Fruit fly (Drosophila melanogaster) whole organism, larva: ENCODE data around the gene Dok.

Experiments
- noc ChIP-seq: fragments of 200-800 bp; sonication (Bioruptor generic); optimal IDR thresholded peaks from 3 replicates; lab custom pipeline; 2019; ENCODE audit warnings: missing biosample characterization, mild to moderate bottlenecking, missing genetic modification characterization, moderate library complexity

The Dok gene

DNA sequence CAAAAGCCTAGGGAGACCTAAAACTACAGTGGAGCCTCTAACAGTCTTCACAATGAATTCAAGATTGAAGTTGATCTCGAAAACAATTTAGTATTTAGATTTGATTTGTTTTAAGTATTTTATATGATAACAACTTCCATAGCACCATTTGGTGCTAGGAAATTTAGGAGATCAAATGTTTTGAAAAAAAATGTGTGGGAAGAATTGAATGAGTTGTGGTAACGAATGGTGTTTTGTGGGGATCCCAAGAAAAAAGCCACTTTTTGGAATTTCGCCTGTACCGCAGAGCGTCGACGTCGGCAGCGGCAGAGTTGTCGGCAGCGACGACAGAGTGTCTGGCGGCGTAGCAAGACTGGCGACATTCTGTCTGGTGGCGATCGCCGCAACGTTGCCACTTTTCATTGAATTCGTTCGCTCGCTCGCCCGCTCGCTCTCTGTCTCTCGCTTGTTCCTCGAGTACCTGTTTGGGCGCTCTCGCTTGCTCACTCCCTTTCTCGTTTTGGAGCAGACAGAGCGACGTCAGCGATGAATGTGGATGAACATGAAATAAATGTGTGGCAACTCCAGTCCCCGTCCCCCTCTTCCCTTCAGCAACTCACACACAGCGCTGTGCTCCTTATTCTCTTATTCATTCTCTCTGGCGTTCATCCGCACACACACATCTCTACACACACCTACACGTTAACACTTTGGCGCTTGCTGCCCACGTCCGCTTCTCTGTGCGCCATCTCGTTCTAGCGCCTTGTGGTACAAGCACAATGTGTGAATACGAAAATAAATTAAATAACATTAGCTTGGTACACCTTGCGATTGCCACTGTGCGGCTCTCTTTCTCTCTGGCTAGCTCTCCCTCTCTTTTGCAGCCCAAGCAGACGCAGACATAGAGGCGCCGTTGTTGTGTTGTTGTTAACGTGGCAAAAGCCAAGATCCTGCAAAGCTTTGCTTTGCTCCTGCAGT lies 24.3 kb upstream of the Dok start:
- TF ChIP-seq noc: peak; percentile 43

DNA sequence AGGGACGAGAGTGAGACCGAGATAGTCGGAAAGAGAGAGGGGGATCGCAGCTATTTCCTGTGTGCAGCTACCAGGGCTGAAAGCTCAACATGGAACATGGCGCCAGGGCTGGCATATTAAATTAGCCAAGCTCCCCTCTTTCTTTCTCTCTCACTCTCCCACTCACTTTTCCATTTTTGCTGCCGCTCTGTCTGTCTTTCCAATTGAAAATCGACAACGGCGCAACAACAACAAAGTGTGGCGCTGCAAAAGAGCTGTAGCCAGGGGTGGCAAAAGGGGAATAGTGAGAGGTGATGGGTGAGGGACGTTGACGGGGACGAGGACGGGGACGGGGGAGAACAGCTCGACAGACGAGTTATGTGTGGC lies 23.7 kb upstream of the Dok start:
- TF ChIP-seq noc: peak; percentile 50

DNA sequence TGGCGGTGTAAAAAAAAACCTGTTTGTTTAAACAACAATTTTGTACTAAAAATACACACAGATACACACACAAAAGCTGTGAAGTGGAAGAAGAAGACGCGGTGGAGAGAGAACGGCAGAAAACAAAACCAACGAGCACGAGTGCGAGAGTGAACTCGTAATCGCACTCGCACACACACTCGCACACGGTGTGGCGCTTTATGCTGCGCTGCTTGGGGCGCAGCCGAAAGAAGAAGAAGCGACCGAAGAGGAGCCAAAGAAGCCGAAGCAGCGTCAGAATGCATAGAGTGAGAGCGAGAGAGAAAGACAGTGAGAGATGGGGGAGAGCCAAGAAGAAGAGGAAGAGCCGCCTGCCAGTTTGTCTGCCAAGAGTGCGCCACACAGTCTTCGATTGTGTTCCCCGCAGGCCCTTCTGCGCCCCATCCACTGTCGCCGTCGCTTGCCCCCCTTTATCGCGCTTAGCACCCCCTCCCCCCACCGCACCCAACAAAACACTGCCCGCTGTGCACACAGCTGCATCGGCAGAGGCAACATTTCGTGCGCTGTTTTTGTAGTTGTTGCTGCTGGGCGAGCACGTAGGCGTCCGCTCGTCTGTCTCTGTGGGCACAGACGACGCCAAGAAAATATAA lies 23.2 kb upstream of the Dok start:
- TF ChIP-seq noc: no peak

DNA sequence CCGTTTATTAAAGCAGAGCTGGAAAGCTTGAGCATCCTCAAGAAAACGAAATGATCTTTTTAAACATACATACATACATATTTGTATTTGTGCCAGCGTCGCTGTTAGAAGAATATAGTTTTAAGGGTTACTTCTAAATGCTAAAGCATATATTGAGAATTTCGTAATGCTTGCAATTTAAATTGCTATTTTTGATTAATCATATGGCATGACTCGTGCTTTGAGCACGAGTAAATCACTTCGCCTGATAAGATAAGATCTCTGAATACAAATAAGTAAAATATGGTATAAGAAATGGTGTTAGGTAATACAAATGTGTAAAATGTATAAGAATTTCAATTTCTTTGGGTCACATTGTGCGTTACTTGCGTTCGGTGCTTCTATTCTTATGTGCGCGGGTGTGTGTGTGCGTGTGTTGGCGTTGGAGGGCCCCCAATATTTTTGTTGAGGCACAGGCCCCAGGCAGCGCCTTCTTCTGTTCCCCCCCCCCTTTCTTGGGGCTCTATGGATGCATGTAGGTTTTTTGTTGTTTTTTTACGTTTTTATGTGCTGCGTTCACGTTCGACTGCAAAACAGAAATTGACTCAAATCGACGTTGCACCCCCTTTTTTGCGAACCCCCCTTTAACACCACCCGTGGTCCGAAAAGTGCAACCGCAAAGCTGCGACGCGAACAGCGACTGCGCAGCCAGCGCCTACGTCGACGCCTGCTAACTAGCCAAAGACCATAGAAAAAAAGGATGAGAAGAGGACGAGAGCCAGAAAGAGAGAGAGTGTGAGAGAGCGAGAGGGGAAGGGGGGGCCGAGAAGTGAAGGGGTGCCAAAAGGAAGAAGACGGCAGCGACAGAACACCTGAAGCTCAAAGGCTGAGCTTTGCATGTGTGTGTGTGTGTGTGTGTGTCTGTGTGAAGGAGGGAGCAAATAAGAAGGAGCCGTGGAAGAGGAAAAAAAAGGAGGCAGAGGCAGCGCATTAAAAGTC lies 22.4 kb upstream of the Dok start:
- peak; percentile 35 for TF ChIP-seq noc

- TF ChIP-seq noc: no peak
These were observed 21.7 kb upstream of the Dok start for dm6 chrX:7302329-7302728.

DNA sequence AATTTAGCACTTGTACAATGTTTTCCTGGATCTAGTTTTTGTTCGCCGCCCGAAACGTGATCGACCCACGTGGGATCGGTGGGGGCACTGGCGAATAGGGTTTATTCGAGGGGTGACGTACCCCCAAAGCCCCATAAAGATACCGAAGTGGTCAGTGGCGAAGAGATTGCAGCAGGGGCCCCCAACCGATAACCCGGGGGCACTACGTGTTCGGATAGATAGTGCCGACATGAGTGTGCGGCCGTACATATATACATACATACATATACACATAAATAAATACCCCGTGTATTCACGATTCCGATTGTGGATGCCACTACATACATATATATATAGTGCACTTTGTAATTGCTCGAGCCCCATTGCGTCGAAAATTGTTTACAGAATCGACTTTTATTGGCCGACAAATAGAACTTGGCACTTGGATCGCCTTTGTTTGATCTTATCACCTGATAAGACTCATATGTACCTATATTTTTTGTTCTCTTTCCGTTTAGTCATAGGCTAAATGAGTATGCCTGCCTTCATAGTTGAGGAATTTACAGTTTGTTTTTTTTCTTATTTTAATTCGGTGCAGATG lies 20.1 kb upstream of the Dok start:
- no peak for TF ChIP-seq noc

DNA sequence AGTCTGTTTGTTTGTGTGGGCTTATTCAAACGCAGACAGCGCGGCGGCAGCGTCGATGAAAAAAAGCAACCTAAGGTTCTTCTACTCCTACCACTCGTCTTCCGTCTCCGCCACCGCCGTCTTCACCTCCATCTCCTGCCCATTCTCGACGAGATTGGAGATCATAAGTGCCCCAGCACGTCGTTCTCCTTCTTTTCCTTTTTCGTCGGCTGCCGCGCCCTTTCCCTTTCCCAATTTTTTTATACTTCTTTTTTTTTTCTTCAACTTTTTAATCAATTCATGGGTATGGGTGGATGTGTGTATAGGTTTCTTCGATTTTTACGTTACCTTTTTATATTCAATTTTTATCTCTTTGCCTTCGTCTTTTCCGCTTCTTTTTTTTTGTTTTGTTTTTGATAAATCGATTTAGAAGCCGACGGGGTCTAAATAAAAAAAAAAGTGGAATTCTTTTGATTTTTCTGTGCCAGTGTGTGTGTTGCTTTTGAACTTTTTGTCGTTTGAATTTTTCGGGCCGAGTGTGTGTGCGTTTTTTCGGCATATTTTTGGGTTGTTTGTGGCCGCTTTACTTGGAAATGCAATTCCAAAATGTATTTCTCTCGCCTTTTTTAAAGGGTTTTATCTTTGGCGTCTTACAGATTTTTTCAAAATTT lies 19.1 kb upstream of the Dok start:
- no peak for TF ChIP-seq noc

DNA sequence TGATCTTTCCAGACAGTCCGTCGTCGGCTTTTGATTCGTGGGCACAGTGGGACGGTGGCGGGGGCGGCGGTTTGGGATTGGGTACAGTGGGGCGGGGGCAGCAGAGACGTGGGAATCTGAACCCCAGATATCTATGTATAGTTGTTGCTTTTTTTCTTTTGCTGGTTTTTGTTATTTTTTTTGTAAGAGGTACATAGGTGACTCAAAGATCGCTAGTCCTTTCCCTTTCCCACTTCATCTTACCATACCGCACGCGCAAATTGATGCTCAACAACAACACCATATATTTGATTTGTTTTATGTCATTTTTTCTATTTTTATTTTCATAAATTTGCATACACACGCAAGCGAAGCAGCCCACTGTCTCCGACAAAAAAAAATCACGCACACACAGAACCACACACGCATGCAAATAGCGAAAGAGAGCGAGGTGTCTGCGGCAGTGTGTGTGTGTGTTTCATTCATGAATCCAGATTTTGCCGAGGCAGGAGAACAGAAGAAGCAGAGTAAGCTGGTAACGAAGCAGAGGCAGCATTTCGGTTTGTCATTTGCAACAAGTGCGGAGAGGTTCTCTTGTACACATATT lies 18.2 kb upstream of the Dok start:
- TF ChIP-seq noc: no peak

DNA sequence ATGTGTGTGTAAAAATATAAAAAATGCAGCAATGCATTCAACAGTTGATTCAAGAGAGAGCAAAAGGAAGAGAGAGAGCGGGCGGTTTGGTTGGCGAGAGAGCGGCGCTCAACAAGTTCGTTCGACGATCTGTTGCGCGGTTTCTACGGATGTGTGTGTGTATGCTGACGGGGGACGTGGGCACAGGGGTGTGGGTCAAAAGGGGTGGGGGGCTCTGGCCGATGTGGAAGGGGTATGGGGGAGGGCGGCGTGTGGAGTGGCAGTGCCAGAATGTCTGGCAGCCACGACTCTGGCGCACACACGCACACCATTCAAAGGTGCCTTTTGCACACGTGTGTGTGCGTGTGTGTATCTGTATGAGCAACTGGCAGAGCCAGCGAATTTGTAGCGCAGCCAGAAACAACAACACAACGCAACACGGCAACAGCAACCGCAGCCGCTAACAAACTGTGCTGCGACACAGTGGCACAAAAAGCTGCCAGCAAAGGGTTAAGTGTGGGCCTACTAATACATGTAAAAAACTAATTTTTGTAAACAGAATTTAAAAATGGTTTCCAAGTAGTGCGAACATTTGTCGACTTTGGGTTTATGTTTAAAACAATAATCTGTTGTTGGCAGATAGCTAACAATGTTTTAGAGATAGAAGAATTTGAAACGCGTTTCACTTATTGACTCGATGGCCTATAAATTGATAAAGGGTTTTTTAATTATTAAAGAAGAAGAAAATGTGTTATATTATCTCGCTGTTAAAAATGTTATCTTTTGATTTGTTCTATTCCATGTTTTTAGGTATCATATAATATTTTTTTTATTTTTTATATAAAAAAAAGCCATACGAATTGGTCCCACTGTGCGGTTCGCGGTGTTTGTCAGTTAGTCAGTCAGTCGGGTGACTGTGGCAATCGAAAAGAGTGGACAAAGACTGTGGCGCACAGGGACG lies 17.2 kb upstream of the Dok start:
- peak; percentile 72 for TF ChIP-seq noc

DNA sequence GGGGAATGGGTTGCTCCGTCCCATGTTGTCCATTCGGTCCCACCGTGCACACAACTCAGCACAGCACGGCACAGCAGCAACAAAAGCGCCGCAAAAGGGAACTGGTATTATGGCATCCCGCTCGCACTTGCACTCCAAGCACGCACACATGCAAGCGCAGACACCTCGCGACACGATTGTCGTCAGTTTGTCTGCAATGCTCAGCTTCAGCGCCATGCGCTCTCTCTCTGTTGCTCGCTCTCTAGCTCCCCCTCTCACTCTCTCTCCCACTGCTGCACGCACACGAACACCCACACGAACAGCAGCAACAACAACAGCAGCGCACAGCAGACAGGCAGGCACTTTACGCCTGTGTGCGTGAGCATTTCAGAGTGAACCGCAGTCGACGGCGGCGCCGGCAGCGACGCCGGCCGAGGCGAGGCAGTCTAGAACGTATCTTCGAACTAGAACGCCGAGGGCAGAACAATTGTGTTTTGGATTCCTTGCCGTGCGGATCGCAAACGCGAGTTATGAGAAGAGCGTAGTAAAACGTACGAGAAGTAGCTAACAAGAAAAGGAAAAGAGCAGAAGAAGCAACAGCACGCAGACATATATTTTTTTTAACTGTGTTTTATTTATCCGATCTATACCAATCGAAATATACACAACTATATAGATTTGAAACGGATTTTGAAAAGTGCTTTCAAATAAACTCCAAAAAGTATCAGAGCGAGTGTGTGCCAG lies 16.4 kb upstream of the Dok start, which contains the start of gene brk:
brk (plus strand) TSS at position 462 of the 723 bp plus-strand sequence.
- TF ChIP-seq noc: peak; percentile 30

- TF ChIP-seq noc: no peak
These were observed 15.2 kb upstream of the Dok start for dm6 chrX:7308794-7309193.

dm6 chrX:7312406-7312805 lies 11.6 kb upstream of the Dok start:
- TF ChIP-seq noc: no peak

- TF ChIP-seq noc: no peak
These were observed 7.9 kb upstream of the Dok start for dm6 chrX:7315925-7316650.
